Worm (Caenorhabditis elegans): ENCODE data around the gene pelo-1.

The pelo-1 gene

DNA sequence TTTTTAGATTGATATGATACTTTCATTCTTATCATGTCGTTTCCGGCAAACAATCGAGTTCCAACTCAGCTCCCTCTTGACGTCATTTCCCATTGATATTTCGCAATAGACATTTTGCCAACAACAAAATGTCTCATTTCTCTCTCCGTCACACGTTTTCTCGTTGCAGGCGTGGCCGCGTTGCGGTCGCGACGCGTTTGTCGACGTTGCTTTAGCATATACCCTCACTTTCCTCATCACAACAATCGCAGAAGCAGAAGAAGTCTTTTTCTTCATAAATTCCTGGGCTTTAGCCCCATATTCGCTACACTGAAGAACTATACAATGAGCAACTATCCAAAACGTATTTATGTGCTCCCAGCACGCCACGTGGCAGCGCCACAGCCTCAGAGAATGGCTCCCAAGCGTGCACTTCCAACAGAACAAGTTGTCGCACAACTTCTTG, 10.3 kb downstream of the pelo-1 start, which contains the start of gene xbp-1 (continued):
- TF ChIP-seq sem-4 (tag; optimal IDR thresholded peaks at IDR 0.05) (peak; percentile 80), ceh-16 (tag; optimal IDR thresholded peaks at IDR 0.05) (no peak), elt-3 (tag; optimal IDR thresholded peaks at IDR 0.05) (no peak), dmd-4 (tag; optimal IDR thresholded peaks at IDR 0.05) (no peak), C34F6.9 (tag; optimal IDR thresholded peaks at IDR 0.05) (peak; percentile 99), nhr-6 (tag; optimal IDR thresholded peaks at IDR 0.05) (peak; percentile 45), mdl-1 (tag; optimal IDR thresholded peaks at IDR 0.05) (peak; percentile 31 to 72), nhr-21 (tag; optimal IDR thresholded peaks at IDR 0.05) (peak; percentile 89)

ce11 chrIII:4191091-4191638, 12.9 kb downstream of the pelo-1 start, which contains the start of gene dnj-16:
Gene dnj-16 (plus strand): TSS chrIII:4191141.
- TF ChIP-seq lsy-2 (tag; optimal IDR thresholded peaks at IDR 0.05) (peak; percentile 8 to 55), fos-1 (tag; optimal IDR thresholded peaks at IDR 0.05) (peak; percentile 97), crh-2 (tag; optimal IDR thresholded peaks at IDR 0.05) (peak; percentile 74), lin-13 (GFP tag; optimal IDR thresholded peaks at IDR 0.05) (peak; percentile 29), dmd-4 (tag; optimal IDR thresholded peaks at IDR 0.05) (no peak), gmeb-1 (tag; optimal IDR thresholded peaks at IDR 0.05) (no peak), C34F6.9 (tag; optimal IDR thresholded peaks at IDR 0.05) (peak; percentile 87), nhr-23 (tag; optimal IDR thresholded peaks at IDR 0.05) (no peak), ztf-4 (tag; optimal IDR thresholded peaks at IDR 0.05) (peak; percentile 23), nhr-129 (tag; optimal IDR thresholded peaks at IDR 0.05) (peak; percentile 66), mab-5 (tag; optimal IDR thresholded peaks at IDR 0.05) (peak; percentile 16), skn-1 (tag; optimal IDR thresholded peaks at IDR 0.05) (no peak), nhr-77 (tag; optimal IDR thresholded peaks at IDR 0.05) (no peak), ceh-82 (tag; optimal IDR thresholded peaks at IDR 0.05) (no peak), blmp-1 (tag; optimal IDR thresholded peaks at IDR 0.05; ENCODE audit: insufficient read depth) (no peak), sma-9 (GFP tag; optimal IDR thresholded peaks at IDR 0.05) (peak; percentile 12), sma-9 (tag; optimal IDR thresholded peaks at IDR 0.05) (no peak), unc-55 (GFP tag; optimal IDR thresholded peaks at IDR 0.05) (peak; percentile 94), ZK546.5 (tag; optimal IDR thresholded peaks at IDR 0.05) (no peak), ztf-11 (tag; optimal IDR thresholded peaks at IDR 0.05) (no peak), mdl-1 (tag; optimal IDR thresholded peaks at IDR 0.05) (peak in 1 of 2 experiments; percentile 2), nhr-11 (tag; optimal IDR thresholded peaks at IDR 0.05) (no peak)

DNA sequence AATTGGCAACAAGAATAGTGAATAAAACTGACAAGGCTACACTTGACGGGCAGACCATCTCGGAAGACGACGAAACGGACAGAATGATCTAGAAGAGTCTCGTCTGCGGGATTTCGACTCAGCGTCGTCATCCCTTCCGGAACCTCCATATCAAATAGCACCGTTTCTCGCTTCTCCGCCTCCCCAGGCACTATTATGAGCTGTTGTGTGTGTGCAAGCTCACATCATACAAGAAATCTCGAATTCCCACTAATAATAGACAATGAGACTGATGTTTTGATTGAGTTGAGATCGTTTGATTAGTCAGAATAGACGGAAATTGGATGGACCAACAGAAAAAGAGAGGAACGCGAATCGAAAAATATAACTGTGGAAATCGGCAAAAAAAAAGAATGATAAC, 13.8 kb downstream of the pelo-1 start, which contains the start of gene spp-28:
Gene spp-28, minus strand, starts transcription at position 101 of the 400 bp plus-strand sequence.
- TF ChIP-seq dmd-4 (tag; optimal IDR thresholded peaks at IDR 0.05) (no peak), peb-1 (tag; optimal IDR thresholded peaks at IDR 0.05) (no peak), nhr-21 (tag; optimal IDR thresholded peaks at IDR 0.05) (no peak), egl-27 (tag; optimal IDR thresholded peaks at IDR 0.05) (no peak), R02D3.7 (tag; optimal IDR thresholded peaks at IDR 0.05) (no peak), aly-2 (tag; optimal IDR thresholded peaks at IDR 0.05) (no peak), ztf-11 (tag; optimal IDR thresholded peaks at IDR 0.05) (no peak), lin-13 (GFP tag; optimal IDR thresholded peaks at IDR 0.05) (no peak), nhr-77 (tag; optimal IDR thresholded peaks at IDR 0.05) (no peak), unc-39 (tag; optimal IDR thresholded peaks at IDR 0.05) (no peak), F13H6.1 (tag; optimal IDR thresholded peaks at IDR 0.05) (no peak), sem-4 (tag; optimal IDR thresholded peaks at IDR 0.05) (no peak)

DNA sequence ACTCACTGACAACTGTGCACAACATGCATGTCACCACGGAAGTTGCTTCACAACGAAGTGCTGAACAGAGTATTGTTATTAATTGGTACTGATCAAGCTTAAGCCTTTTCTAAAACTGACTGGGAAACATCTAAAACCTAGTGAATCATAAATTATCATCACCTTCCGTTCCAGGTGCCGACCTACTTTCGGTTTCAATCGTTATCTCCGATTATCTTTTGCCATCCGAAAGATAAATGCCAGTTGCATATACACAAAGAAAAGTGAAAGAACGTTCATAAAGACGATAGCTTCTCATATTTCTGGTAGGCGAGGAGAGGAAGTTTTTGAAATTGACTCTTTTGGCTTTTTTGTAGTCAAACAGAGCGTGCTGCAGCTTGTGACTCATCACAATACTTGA, 14.4 kb downstream of the pelo-1 start:
- TF ChIP-seq fos-1 (tag; optimal IDR thresholded peaks at IDR 0.05): peak; percentile 17
- no peak for TF ChIP-seq peb-1 (tag; optimal IDR thresholded peaks at IDR 0.05)
- TF ChIP-seq blmp-1 (tag; optimal IDR thresholded peaks at IDR 0.05; ENCODE audit: insufficient read depth): peak; percentile 84

- TF ChIP-seq sma-3 (GFP tag; optimal IDR thresholded peaks at IDR 0.05) (no peak), blmp-1 (tag; optimal IDR thresholded peaks at IDR 0.05; ENCODE audit: insufficient read depth) (peak; percentile 75), nhr-25 (tag; optimal IDR thresholded peaks at IDR 0.05) (peak; percentile 41), nhr-21 (tag; optimal IDR thresholded peaks at IDR 0.05) (no peak), F13H6.1 (tag; optimal IDR thresholded peaks at IDR 0.05) (no peak), ceh-82 (tag; optimal IDR thresholded peaks at IDR 0.05) (no peak)
Measured at ce11 chrIII:4187845-4188244, 16.2 kb downstream of the pelo-1 start, which contains the start of gene R74.2. Gene R74.2 (plus strand): TSS chrIII:4188160.

All from whole organism, L2 larva.